Fruit fly (Drosophila melanogaster) whole organism, prepupa: ENCODE results near the gene Cep97.
A peak's percentile ranks its signal among the peaks of the same experiment; 100 is the strongest.

Experiments used
- CG10669 ChIP-seq: fragments of 200-800 bp; sonication (Bioruptor generic); optimal IDR thresholded peaks from 3 replicates; lab custom pipeline; 2018; ENCODE audit warnings: missing biosample characterization, mild to moderate bottlenecking, missing genetic modification characterization, moderate library complexity
- CG11762 ChIP-seq: fragments of 200-800 bp; sonication (Bioruptor generic); optimal IDR thresholded peaks from 3 replicates; lab custom pipeline; 2016; ENCODE audit warnings: missing biosample characterization, missing genetic modification characterization; ENCODE audit not compliant: insufficient read depth
- CG11902 ChIP-seq: fragments of 200-800 bp; sonication (Bioruptor generic); optimal IDR thresholded peaks from 3 replicates; lab custom pipeline; 2016; ENCODE audit warnings: missing biosample characterization, missing genetic modification characterization
- CG15336 ChIP-seq: fragments of 200-800 bp; sonication (Bioruptor generic); IDR thresholded peaks from 2 replicates; pipeline ENCODE4 v1.3.6; 2022; ENCODE audit warnings: missing biosample characterization, missing genetic modification characterization
- CG1621 ChIP-seq: fragments of 200-800 bp; sonication (Bioruptor generic); optimal IDR thresholded peaks from 3 replicates; lab custom pipeline; 2018; ENCODE audit warnings: missing biosample characterization, mild to moderate bottlenecking, missing genetic modification characterization
- CG3032 ChIP-seq: fragments of 200-800 bp; optimal IDR thresholded peaks from 2 replicates; lab custom pipeline; 2019; ENCODE audit warnings: missing biosample characterization, mild to moderate bottlenecking, missing genetic modification characterization, moderate library complexity
- CG31627 ChIP-seq: fragments of 200-800 bp; sonication (Bioruptor generic); optimal IDR thresholded peaks from 3 replicates; lab custom pipeline; 2016; ENCODE audit warnings: missing biosample characterization, missing genetic modification characterization
- CG32006 ChIP-seq: fragments of 200-800 bp; sonication (Bioruptor generic); optimal IDR thresholded peaks from 3 replicates; lab custom pipeline; 2017; ENCODE audit warnings: missing biosample characterization, mild to moderate bottlenecking, missing genetic modification characterization
- CG34406 ChIP-seq: fragments of 200-800 bp; sonication (Bioruptor generic); optimal IDR thresholded peaks from 3 replicates; lab custom pipeline; 2016; ENCODE audit warnings: missing biosample characterization, missing genetic modification characterization
- CG6163 ChIP-seq: fragments of 200-800 bp; sonication (Bioruptor generic); IDR thresholded peaks from 3 replicates; pipeline ENCODE4 v1.3.6; 2022; ENCODE audit warnings: missing biosample characterization, missing genetic modification characterization
- CG6276 ChIP-seq: fragments of 200-800 bp; sonication (Bioruptor generic); optimal IDR thresholded peaks from 2 replicates; lab custom pipeline; 2017; ENCODE audit warnings: missing biosample characterization, mild to moderate bottlenecking, missing genetic modification characterization
- CG8119 ChIP-seq: fragments of 200-800 bp; sonication (Bioruptor generic); IDR thresholded peaks from 3 replicates; pipeline ENCODE4 v1.3.6; 2022; ENCODE audit warnings: missing biosample characterization, missing genetic modification characterization
- CG8319 ChIP-seq: fragments of 200-800 bp; sonication (Bioruptor generic); optimal IDR thresholded peaks from 3 replicates; lab custom pipeline; 2016; ENCODE audit warnings: missing biosample characterization, missing genetic modification characterization
- Eip75B ChIP-seq: fragments of 200-800 bp; sonication (Bioruptor generic); optimal IDR thresholded peaks from 3 replicates; lab custom pipeline; 2016; ENCODE audit warnings: missing biosample characterization, missing genetic modification characterization
- Eip78C ChIP-seq: fragments of 200-800 bp; sonication (Bioruptor generic); peaks from one replicate; lab custom pipeline; 2016; ENCODE audit warnings: missing biosample characterization, missing genetic modification characterization
- Eip93F ChIP-seq: fragments of 200-800 bp; sonication (Bioruptor generic); optimal IDR thresholded peaks from 2 replicates; lab custom pipeline; 2016; ENCODE audit warnings: missing biosample characterization, mild to moderate bottlenecking, missing genetic modification characterization
- Ets21C ChIP-seq: fragments of 200-800 bp; sonication (Bioruptor generic); optimal IDR thresholded peaks from 3 replicates; lab custom pipeline; 2016; ENCODE audit warnings: missing biosample characterization, missing genetic modification characterization
- Ets96B ChIP-seq: fragments of 200-800 bp; optimal IDR thresholded peaks from 2 replicates; lab custom pipeline; 2019; ENCODE audit warnings: missing biosample characterization, mild to moderate bottlenecking, missing genetic modification characterization, moderate library complexity
- Gug ChIP-seq: fragments of 200-800 bp; sonication (Bioruptor generic); IDR thresholded peaks from 2 replicates; pipeline ENCODE4 v1.3.6; 2022; ENCODE audit warnings: missing biosample characterization, missing genetic modification characterization
- Hr38 ChIP-seq: sonication (Bioruptor generic); optimal IDR thresholded peaks from 2 replicates; lab custom pipeline; 2016; ENCODE audit warnings: missing biosample characterization, missing genetic modification characterization
- Hr39 ChIP-seq: fragments of 200-800 bp; sonication (Bioruptor generic); optimal IDR thresholded peaks from 2 replicates; lab custom pipeline; 2016; ENCODE audit warnings: missing biosample characterization, missing genetic modification characterization
- Hr4 ChIP-seq: fragments of 200-800 bp; sonication (Bioruptor generic); optimal IDR thresholded peaks from 3 replicates; lab custom pipeline; 2016; ENCODE audit warnings: missing biosample characterization, missing genetic modification characterization
- OdsH ChIP-seq: fragments of 200-800 bp; sonication (Bioruptor generic); optimal IDR thresholded peaks from 3 replicates; lab custom pipeline; 2016; ENCODE audit warnings: missing biosample characterization, missing genetic modification characterization
- Smox ChIP-seq: fragments of 200-800 bp; sonication (Bioruptor generic); optimal IDR thresholded peaks from 3 replicates; lab custom pipeline; 2016; ENCODE audit warnings: missing biosample characterization, missing genetic modification characterization
- Sox102F ChIP-seq: fragments of 200-800 bp; sonication (Bioruptor generic); optimal IDR thresholded peaks from 2 replicates; lab custom pipeline; 2016; ENCODE audit warnings: missing biosample characterization, mild to moderate bottlenecking, missing genetic modification characterization
- Sox14 ChIP-seq: fragments of 200-800 bp; sonication (Bioruptor generic); optimal IDR thresholded peaks from 3 replicates; lab custom pipeline; 2016; ENCODE audit warnings: missing biosample characterization, missing genetic modification characterization
- Sox15 ChIP-seq: fragments of 200-800 bp; sonication (Bioruptor generic); optimal IDR thresholded peaks from 3 replicates; lab custom pipeline; 2016; ENCODE audit warnings: missing biosample characterization, missing genetic modification characterization
- acj6 ChIP-seq: fragments of 200-800 bp; sonication (Bioruptor generic); optimal IDR thresholded peaks from 3 replicates; lab custom pipeline; 2016; ENCODE audit warnings: missing biosample characterization, missing genetic modification characterization
- cyc ChIP-seq: fragments of 200-800 bp; sonication (Bioruptor generic); optimal IDR thresholded peaks from 3 replicates; lab custom pipeline; 2016; ENCODE audit warnings: missing biosample characterization, missing genetic modification characterization
- dac ChIP-seq: fragments of 200-800 bp; sonication (Bioruptor generic); optimal IDR thresholded peaks from 2 replicates; lab custom pipeline; 2017; ENCODE audit warnings: missing biosample characterization, mild to moderate bottlenecking, missing genetic modification characterization
- dsx ChIP-seq: fragments of 200-800 bp; optimal IDR thresholded peaks from 3 replicates; lab custom pipeline; 2019; ENCODE audit warnings: missing biosample characterization, mild to moderate bottlenecking, missing genetic modification characterization, moderate library complexity; ENCODE audit not compliant: poor library complexity, severe bottlenecking
- esn ChIP-seq: fragments of 200-800 bp; sonication (Bioruptor generic); optimal IDR thresholded peaks from 2 replicates; lab custom pipeline; 2016; ENCODE audit warnings: missing biosample characterization, mild to moderate bottlenecking, missing genetic modification characterization, moderate library complexity
- fkh ChIP-seq: fragments of 200-800 bp; sonication (Bioruptor generic); optimal IDR thresholded peaks from 3 replicates; lab custom pipeline; 2017; ENCODE audit warnings: missing biosample characterization, mild to moderate bottlenecking, missing genetic modification characterization, moderate library complexity
- lz ChIP-seq: fragments of 200-800 bp; sonication (Bioruptor generic); optimal IDR thresholded peaks from 3 replicates; lab custom pipeline; 2016; ENCODE audit warnings: missing biosample characterization, missing genetic modification characterization
- net ChIP-seq: fragments of 200-800 bp; sonication (Bioruptor generic); optimal IDR thresholded peaks from 3 replicates; lab custom pipeline; 2016; ENCODE audit warnings: missing biosample characterization, missing genetic modification characterization
- pdm3 ChIP-seq: fragments of 200-800 bp; sonication (Bioruptor generic); optimal IDR thresholded peaks from 3 replicates; lab custom pipeline; 2016; ENCODE audit warnings: missing biosample characterization, missing genetic modification characterization
- ss ChIP-seq, 2 experiments: fragments of 200-800 bp; sonication (Bioruptor generic); optimal IDR thresholded peaks; 2 replicates in 1 of 2; 3 replicates in 1 of 2; lab custom pipeline; 2017 to 2018; ENCODE audit warnings: mild to moderate bottlenecking in 2 of 2, missing biosample characterization in 2 of 2, missing genetic modification characterization in 2 of 2, moderate library complexity in 1 of 2
- vri ChIP-seq: fragments of 200-800 bp; sonication (Bioruptor generic); optimal IDR thresholded peaks from 3 replicates; lab custom pipeline; 2016; ENCODE audit warnings: missing biosample characterization, mild to moderate bottlenecking, missing genetic modification characterization

The Cep97 gene

DNA sequence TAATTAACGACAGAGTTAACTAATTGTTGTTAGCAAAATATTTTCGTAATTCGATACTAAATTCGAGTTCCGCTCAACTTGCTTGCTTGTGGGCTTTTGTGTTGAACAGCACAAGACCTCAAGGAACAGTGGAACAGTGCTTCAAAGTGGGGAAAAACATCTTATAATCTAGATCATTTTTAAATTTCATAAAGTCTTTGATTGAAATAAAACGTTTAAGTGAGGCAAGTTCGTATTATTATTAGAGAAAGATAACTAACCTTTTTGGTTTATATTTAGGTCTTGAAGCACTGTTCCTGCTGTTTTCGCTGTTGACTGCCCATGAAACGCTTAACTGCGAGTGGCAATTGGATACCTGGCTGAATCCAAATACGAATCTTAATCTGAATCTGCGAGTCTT lies 23.4 kb upstream of the Cep97 start:
- TF ChIP-seq net (GFP tag; lab: Kevin White, UChicago) (peak; percentile 5), CG34406 (peak; percentile 33), CG11902 (GFP tag; lab: Kevin White, UChicago) (no peak), CG31627 (GFP tag; lab: Kevin White, UChicago) (no peak), Ets21C (peak; percentile 24), pdm3 (GFP tag; lab: Kevin White, UChicago) (peak; percentile 37), lz (GFP tag; lab: Kevin White, UChicago) (peak; percentile 26), Hr4 (GFP tag; lab: Kevin White, UChicago) (no peak), Hr39 (GFP tag; lab: Kevin White, UChicago) (peak; percentile 49), CG6163 (no peak), esn (peak; percentile 55), OdsH (GFP tag; lab: Kevin White, UChicago) (peak; percentile 21), Eip78C (GFP tag; lab: Kevin White, UChicago) (no peak), CG11762 (GFP tag; lab: Kevin White, UChicago) (no peak), CG10669 (GFP tag; lab: Kevin White, UChicago) (no peak), vri (peak; percentile 41), Eip75B (peak; percentile 11), dac (no peak), fkh (GFP tag; lab: Kevin White, UChicago) (no peak), dsx (GFP tag; lab: Kevin White, UChicago) (no peak), acj6 (GFP tag; lab: Kevin White, UChicago) (peak; percentile 33), Eip93F (no peak), Hr38 (no peak), Sox15 (no peak), Sox102F (GFP tag; lab: Kevin White, UChicago) (peak; percentile 53), Ets96B (tag; lab: Kevin White, UChicago) (no peak), Smox (GFP tag; lab: Kevin White, UChicago) (peak; percentile 43), CG32006 (peak; percentile 9), Sox14 (GFP tag; lab: Kevin White, UChicago) (peak; percentile 28)

- TF ChIP-seq Eip78C (GFP tag; lab: Kevin White, UChicago) (peak; percentile 21), esn (peak; percentile 2), acj6 (GFP tag; lab: Kevin White, UChicago) (no peak)
- TF ChIP-seq, all 60 proteins: peak for 2
Measured at dm6 chr2L:3844898-3845713, 22.4 kb upstream of the Cep97 start.

DNA sequence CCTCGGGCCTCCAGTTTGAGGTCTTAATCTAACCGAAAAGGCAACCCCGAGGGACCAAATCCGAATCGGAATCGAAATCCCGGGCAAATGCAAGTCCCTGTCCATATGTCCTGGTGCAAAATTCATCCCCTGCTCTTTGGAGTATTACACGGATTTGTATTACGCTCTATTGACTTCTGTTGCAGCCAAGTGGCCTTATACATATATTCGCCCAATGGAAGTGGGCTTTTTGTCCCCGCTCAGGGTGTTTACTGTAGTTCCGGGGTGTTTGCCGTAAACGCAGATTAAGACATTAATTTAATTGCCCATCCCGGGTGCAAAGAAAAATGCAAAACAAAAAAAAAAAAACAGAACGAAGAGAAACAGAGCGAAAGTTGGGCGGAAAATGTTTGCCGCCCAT lies 21.0 kb upstream of the Cep97 start:
- TF ChIP-seq dac (no peak), CG32006 (no peak), Gug (GFP tag; lab: Robert Waterston, UW) (no peak), pdm3 (GFP tag; lab: Kevin White, UChicago) (no peak), CG8319 (no peak), cyc (GFP tag; lab: Kevin White, UChicago) (no peak), CG8119 (no peak), CG1621 (tag; lab: Kevin White, UChicago) (no peak), fkh (GFP tag; lab: Kevin White, UChicago) (no peak), dsx (GFP tag; lab: Kevin White, UChicago) (no peak), Sox14 (GFP tag; lab: Kevin White, UChicago) (no peak), CG3032 (tag; lab: Kevin White, UChicago) (no peak), CG31627 (GFP tag; lab: Kevin White, UChicago) (no peak), OdsH (GFP tag; lab: Kevin White, UChicago) (no peak), lz (GFP tag; lab: Kevin White, UChicago) (no peak), ss (GFP tag; optimal IDR thresholded peaks at IDR 0.05; lab: Kevin White, UChicago) (no peak), CG6276 (GFP tag; lab: Kevin White, UChicago) (no peak), CG15336 (GFP tag; lab: Robert Waterston, UW) (no peak)
- TF ChIP-seq, all 60 proteins: peak for 0
